Fruit fly (Drosophila melanogaster) Kc167 (cell line): ENCODE measurements around the gene CG31211.

Source experiments
- Sin3A ChIP-seq: fragments of >200 bp; optimal IDR thresholded peaks from 2 replicates; lab custom pipeline; 2018; ENCODE audit warnings: missing external identifiers
- h ChIP-seq: fragments of >200 bp; optimal IDR thresholded peaks from 3 replicates; lab custom pipeline; 2018; ENCODE audit warnings: missing external identifiers
- insv ChIP-seq: fragments of >200 bp; optimal IDR thresholded peaks from 3 replicates; lab custom pipeline; 2018; ENCODE audit warnings: missing external identifiers
- psq ChIP-seq: fragments of >200 bp; optimal IDR thresholded peaks from 2 replicates; lab custom pipeline; 2017; ENCODE audit warnings: missing external identifiers
- ttk ChIP-seq: sonication (Bioruptor generic); optimal IDR thresholded peaks from 2 replicates; lab custom pipeline; 2017; ENCODE audit warnings: missing external identifiers

DNA sequence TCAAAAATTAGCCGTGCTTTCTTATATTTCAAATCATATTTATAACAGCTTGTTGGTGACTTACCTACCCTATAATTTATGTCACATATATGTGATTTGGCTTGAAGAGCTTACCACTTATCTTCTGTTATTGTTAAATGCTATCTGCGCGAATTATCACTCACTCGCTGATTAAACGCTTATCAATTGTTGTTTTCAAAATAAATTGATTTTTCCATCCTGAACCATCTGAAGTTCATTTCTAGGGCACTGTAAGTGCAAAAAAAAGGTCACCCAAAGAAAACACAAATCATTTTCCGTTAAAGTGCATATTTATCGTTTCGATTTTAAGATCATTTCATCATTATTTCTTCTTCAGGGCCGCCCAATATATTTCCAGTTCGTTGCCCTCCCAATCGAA lies 28.8 kb downstream of the CG31211 start:
- TF ChIP-seq Sin3A (lab: Kevin White, UChicago) = no peak
- TF ChIP-seq psq (lab: Kevin White, UChicago) = no peak
- no peak for TF ChIP-seq insv (lab: Kevin White, UChicago)
- TF ChIP-seq h = no peak
- TF ChIP-seq ttk (lab: Kevin White, UChicago) = no peak
